Fruit fly (Drosophila melanogaster) whole organism: ENCODE data around the gene CG10996.

ENCODE experiments used
- CG8478 ChIP-seq: fragments of >200 bp; optimal IDR thresholded peaks from 2 replicates; lab custom pipeline; 2018; ENCODE audit warnings: inconsistent platforms
- Dll ChIP-seq: fragments of >200 bp; optimal IDR thresholded peaks from 2 replicates; lab custom pipeline; 2017
- EcR ChIP-seq, 2 experiments: fragments of >200 bp; optimal IDR thresholded peaks; 2 replicates each; lab custom pipeline; 2017; ENCODE audit warnings: missing biosample characterization in 2 of 2, missing genetic modification characterization in 2 of 2, missing genetic modification reagents in 2 of 2
- pan ChIP-seq: fragments of >200 bp; optimal IDR thresholded peaks from 2 replicates; lab custom pipeline; 2017
- psq ChIP-seq: fragments of >200 bp; optimal IDR thresholded peaks from 2 replicates; lab custom pipeline; 2017

DNA sequence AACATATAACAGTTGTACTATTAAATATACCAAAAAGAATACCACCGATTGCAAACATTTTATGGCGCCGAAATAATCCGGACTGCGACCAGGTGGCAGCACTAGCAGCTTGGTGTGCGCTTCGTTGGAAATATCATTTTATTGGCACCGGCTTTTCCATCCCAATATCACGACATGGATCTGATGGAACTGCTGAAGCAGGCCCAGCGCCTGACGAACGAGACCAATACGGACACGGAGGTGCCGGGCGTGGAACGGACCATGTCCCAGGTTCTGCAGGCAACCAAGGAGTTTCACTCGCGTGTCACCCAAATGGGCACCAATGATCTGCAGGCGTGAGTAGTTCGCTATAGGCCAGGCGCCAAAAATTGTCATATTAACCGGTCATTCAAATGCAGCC, 25.3 kb upstream of the CG10996 start, which contains the start of gene Nup93-1:
- TF ChIP-seq psq (lab: Kevin White, UChicago): no peak
- TF ChIP-seq CG8478 (lab: Kevin White, UChicago): no peak
- no peak for TF ChIP-seq pan (lab: Kevin White, UChicago)
- no peak for TF ChIP-seq Dll (lab: Kevin White, UChicago)
- no peak for TF ChIP-seq EcR (GFP tag; optimal IDR thresholded peaks at IDR 0.05; lab: Kevin White, UChicago)
